Worm (Caenorhabditis elegans) whole organism, L4/young adult: ENCODE measurements around the gene K07D4.6.

Experiments
- W03F9.2 ChIP-seq: fragments of 150-350 bp; optimal IDR thresholded peaks from 2 replicates; lab custom pipeline; 2014; ENCODE audit warnings: missing biosample characterization, missing genetic modification characterization
- dao-5 ChIP-seq: sonication (generic microtip); optimal IDR thresholded peaks from 2 replicates; lab custom pipeline; 2016; ENCODE audit warnings: missing genotype, missing genetic modification characterization, moderate library complexity, missing compliant biosample characterization
- him-1 ChIP-seq: sonication (generic microtip); optimal IDR thresholded peaks from 2 replicates; lab custom pipeline; 2016; ENCODE audit warnings: missing genotype, missing genetic modification reagents, missing genetic modification characterization, missing compliant biosample characterization

DNA sequence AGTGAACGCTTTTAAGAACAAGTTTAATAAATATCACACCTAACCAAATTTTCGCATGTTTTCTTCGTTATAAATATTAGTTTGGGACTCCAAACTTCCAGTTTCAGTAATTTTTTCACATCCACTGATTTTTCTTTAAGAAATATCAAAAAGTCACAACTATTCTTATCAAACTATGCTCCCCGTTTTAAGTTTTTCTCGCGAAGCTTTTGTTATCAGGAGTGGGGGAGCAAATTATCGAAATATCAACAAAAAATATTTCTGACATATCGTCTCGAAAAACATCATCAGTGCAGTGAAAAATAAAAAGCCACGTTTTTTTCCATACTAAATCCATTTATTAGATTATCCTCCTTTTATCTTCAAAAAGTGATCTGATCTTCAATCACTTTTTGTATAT is 26.5 kb downstream of the K07D4.6 start:
- TF ChIP-seq him-1 (tag; lab: Kevin White, UChicago) (no peak), W03F9.2 (tag; lab: Kevin White, UChicago) (no peak), dao-5 (no peak)
